Fruit fly (Drosophila melanogaster): ENCODE data around the gene mfas.

The mfas gene

dm6 chr3R:11947959-11948358, 45.2 kb downstream of the mfas start:
- TF ChIP-seq psq (optimal IDR thresholded peaks at IDR 0.05) (no peak), Sin3A (optimal IDR thresholded peaks at IDR 0.05) (no peak), Myc (optimal IDR thresholded peaks at IDR 0.05) (no peak), h (optimal IDR thresholded peaks at IDR 0.05) (no peak), ttk (optimal IDR thresholded peaks at IDR 0.05) (no peak), insv (optimal IDR thresholded peaks at IDR 0.05) (no peak)

DNA sequence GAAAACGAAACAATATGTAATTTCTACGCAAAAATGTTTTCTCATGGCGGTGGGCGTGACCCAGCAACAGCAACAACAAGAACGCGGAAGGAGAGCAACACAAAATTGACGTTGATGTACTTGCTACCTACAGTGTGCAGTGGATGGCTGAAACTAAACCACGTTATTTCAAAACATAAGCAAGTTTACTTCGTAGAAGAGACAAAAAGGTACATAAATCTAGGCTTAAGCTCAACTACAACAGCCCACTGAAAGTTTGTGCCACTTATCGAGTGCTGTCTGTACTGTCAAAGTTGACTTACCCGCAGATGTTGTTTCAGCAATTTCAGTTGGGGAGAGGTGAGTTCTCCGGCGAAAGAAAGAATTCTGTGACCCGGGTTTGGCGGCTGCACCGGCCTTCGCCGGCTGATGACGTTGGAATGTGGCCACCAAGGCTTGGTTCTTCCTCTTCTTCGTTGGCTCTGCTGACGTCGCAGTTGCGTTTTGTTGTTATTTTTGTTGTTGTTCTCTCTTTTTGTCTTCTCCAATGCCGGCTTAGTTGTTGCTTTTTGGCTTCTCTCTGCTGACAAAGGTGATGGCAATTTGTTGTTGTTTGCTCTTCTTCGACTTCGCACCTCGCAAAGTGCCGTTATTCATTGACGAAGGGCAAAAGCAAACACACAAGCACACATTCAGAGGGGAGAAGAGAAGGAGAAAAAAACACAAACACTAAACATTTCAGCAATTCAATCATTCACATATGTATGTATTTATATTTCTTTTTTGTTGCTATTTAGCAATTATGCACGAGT, 45.8 kb downstream of the mfas start:
- no peak for TF ChIP-seq h (optimal IDR thresholded peaks at IDR 0.05)
- no peak for TF ChIP-seq Sin3A (optimal IDR thresholded peaks at IDR 0.05)
- TF ChIP-seq insv (optimal IDR thresholded peaks at IDR 0.05): no peak
- no peak for TF ChIP-seq psq (optimal IDR thresholded peaks at IDR 0.05)
- no peak for TF ChIP-seq ttk (optimal IDR thresholded peaks at IDR 0.05)
- no peak for TF ChIP-seq Myc (optimal IDR thresholded peaks at IDR 0.05)

DNA sequence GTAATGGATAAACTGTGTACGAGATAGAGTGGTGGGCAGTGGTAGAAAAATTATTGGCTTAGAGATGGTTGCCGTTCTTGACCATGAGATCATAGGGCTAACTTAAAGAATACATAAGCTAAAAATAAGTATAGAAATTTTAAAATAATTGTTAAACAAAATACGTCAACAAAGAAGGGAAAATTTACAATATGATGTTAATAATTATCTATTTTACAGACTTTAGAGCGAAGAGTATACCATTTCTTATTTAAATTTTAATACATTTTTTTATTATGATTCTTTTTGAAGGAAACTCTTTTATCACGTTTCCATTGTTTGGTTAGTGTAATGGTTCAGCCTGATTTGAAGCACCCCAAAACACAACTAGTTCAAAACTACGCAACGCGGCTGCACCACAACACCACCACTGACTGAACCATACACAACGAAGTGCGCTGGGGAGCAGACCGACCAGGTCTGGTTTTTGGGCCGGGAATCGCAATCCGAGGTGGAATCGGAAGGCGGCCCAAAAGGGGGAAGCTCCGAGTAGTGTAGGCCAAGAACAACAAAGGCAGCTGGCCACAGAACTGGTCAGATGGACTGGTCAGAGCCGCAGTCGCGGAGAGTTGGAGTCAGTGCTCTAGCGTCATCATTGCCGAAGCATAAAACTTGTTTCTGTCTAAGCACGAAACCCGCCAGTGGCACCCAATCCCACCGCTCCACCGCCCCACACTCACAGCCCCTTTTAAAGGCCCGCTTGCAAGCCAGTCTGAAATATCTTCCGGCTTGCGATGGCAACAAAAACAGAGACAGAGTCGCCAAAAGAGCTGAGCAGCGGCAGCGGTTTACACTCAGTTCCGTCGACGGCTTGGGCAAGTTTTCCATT, 47.4 kb downstream of the mfas start:
- TF ChIP-seq Myc (optimal IDR thresholded peaks at IDR 0.05) (no peak), h (optimal IDR thresholded peaks at IDR 0.05) (no peak), psq (optimal IDR thresholded peaks at IDR 0.05) (no peak), Sin3A (optimal IDR thresholded peaks at IDR 0.05) (no peak), insv (optimal IDR thresholded peaks at IDR 0.05) (no peak), ttk (optimal IDR thresholded peaks at IDR 0.05) (no peak)

dm6 chr3R:11941116-11941515, 52.0 kb downstream of the mfas start:
- TF ChIP-seq Myc (optimal IDR thresholded peaks at IDR 0.05): no peak
- no peak for TF ChIP-seq insv (optimal IDR thresholded peaks at IDR 0.05)
- no peak for TF ChIP-seq h (optimal IDR thresholded peaks at IDR 0.05)
- no peak for TF ChIP-seq ttk (optimal IDR thresholded peaks at IDR 0.05)
- no peak for TF ChIP-seq Sin3A (optimal IDR thresholded peaks at IDR 0.05)

- TF ChIP-seq psq (optimal IDR thresholded peaks at IDR 0.05): no peak
Observed at dm6 chr3R:11937427-11938114, 55.5 kb downstream of the mfas start.

Measured in Kc167 (cell line).